Worm (Caenorhabditis elegans) whole organism, mixed stage, embryonic: ENCODE data around the gene F47B8.3.

Experiments
- M03D4.4 ChIP-seq: sonication (generic microtip); optimal IDR thresholded peaks from 2 replicates; lab custom pipeline; 2017; ENCODE audit warnings: mild to moderate bottlenecking, missing genetic modification characterization, missing compliant biosample characterization
- bed-3 ChIP-seq: fragments of 200-800 bp; sonication (Bioruptor generic); optimal IDR thresholded peaks from 3 replicates; lab custom pipeline; 2018; ENCODE audit warnings: mild to moderate bottlenecking, missing genetic modification characterization, moderate library complexity, missing compliant biosample characterization
- blmp-1 ChIP-seq: fragments of 150-350 bp; optimal IDR thresholded peaks from 2 replicates; lab custom pipeline; 2014; ENCODE audit warnings: missing biosample characterization, missing genetic modification characterization
- ceh-39 ChIP-seq: fragments of 150-350 bp; optimal IDR thresholded peaks from 2 replicates; lab custom pipeline; 2014; ENCODE audit warnings: missing biosample characterization, missing genetic modification characterization
- ceh-43 ChIP-seq: fragments of 200-800 bp; sonication (Bioruptor generic); optimal IDR thresholded peaks from 2 replicates; lab custom pipeline; 2018; ENCODE audit warnings: mild to moderate bottlenecking, missing genetic modification characterization, moderate library complexity, missing compliant biosample characterization
- ceh-83 ChIP-seq: fragments of 200-800 bp; sonication (Bioruptor generic); optimal IDR thresholded peaks from 2 replicates; lab custom pipeline; 2018; ENCODE audit warnings: mild to moderate bottlenecking, missing genetic modification characterization, missing compliant biosample characterization
- ces-1 ChIP-seq: fragments of 150-350 bp; optimal IDR thresholded peaks from 2 replicates; lab custom pipeline; 2014; ENCODE audit warnings: missing biosample characterization, missing genetic modification reagents, missing genetic modification characterization
- cnd-1 ChIP-seq: fragments of 200-800 bp; sonication (Bioruptor generic); optimal IDR thresholded peaks from 2 replicates; lab custom pipeline; 2018; ENCODE audit warnings: mild to moderate bottlenecking, missing genetic modification characterization, missing compliant biosample characterization
- drap-1 ChIP-seq: fragments of 200-800 bp; sonication (Bioruptor generic); optimal IDR thresholded peaks from 3 replicates; lab custom pipeline; 2018; ENCODE audit warnings: mild to moderate bottlenecking, missing genetic modification characterization, missing compliant biosample characterization
- elt-1 ChIP-seq: sonication (generic microtip); optimal IDR thresholded peaks from 2 replicates; lab custom pipeline; 2017; ENCODE audit warnings: missing genetic modification characterization, mild to moderate bottlenecking, missing compliant biosample characterization, antibody characterized with exemption, moderate library complexity, borderline replicate concordance; ENCODE audit not compliant: insufficient read depth
- elt-3 ChIP-seq: fragments of 150-350 bp; optimal IDR thresholded peaks from 2 replicates; lab custom pipeline; 2014; ENCODE audit warnings: missing biosample characterization, missing genetic modification characterization
- flh-1 ChIP-seq: fragments of 200-800 bp; sonication (Bioruptor generic); optimal IDR thresholded peaks from 2 replicates; lab custom pipeline; 2018; ENCODE audit warnings: mild to moderate bottlenecking, missing genetic modification characterization, moderate library complexity, missing compliant biosample characterization
- ham-2 ChIP-seq: fragments of 200-800 bp; sonication (Bioruptor generic); optimal IDR thresholded peaks from 2 replicates; lab custom pipeline; 2018; ENCODE audit warnings: mild to moderate bottlenecking, missing genetic modification characterization, missing compliant biosample characterization
- hlh-1 ChIP-seq: fragments of 150-350 bp; optimal IDR thresholded peaks from 2 replicates; lab custom pipeline; 2014; ENCODE audit warnings: missing biosample characterization, missing genetic modification reagents, missing genetic modification characterization
- lin-32 ChIP-seq: fragments of 200-800 bp; sonication (Bioruptor generic); optimal IDR thresholded peaks from 2 replicates; lab custom pipeline; 2018; ENCODE audit warnings: mild to moderate bottlenecking, missing genetic modification characterization, missing compliant biosample characterization
- lsy-2 ChIP-seq: fragments of 150-350 bp; optimal IDR thresholded peaks from 2 replicates; lab custom pipeline; 2014; ENCODE audit warnings: missing biosample characterization, missing genetic modification characterization
- mep-1 ChIP-seq: fragments of 150-350 bp; optimal IDR thresholded peaks from 2 replicates; lab custom pipeline; 2017; ENCODE audit warnings: missing biosample characterization, missing genetic modification reagents, missing genetic modification characterization, inconsistent platforms
- mls-2 ChIP-seq: sonication (generic microtip); optimal IDR thresholded peaks from 2 replicates; lab custom pipeline; 2016; ENCODE audit warnings: mild to moderate bottlenecking, missing genetic modification characterization, moderate library complexity, missing compliant biosample characterization
- nhr-12 ChIP-seq: fragments of 150-350 bp; optimal IDR thresholded peaks from 2 replicates; lab custom pipeline; 2014; ENCODE audit warnings: missing biosample characterization, missing genetic modification characterization
- nhr-2 ChIP-seq: fragments of 150-350 bp; optimal IDR thresholded peaks from 2 replicates; lab custom pipeline; 2014; ENCODE audit warnings: missing biosample characterization, missing genetic modification characterization
- nhr-76 ChIP-seq: sonication (generic microtip); optimal IDR thresholded peaks from 2 replicates; lab custom pipeline; 2017; ENCODE audit warnings: missing biosample characterization, missing genetic modification characterization
- pha-4 ChIP-seq: fragments of 150-350 bp; optimal IDR thresholded peaks from 2 replicates; lab custom pipeline; 2018; ENCODE audit warnings: missing biosample characterization, missing genetic modification reagents, missing genetic modification characterization
- sem-2 ChIP-seq: fragments of 200-800 bp; sonication (Bioruptor generic); optimal IDR thresholded peaks from 2 replicates; lab custom pipeline; 2018; ENCODE audit warnings: mild to moderate bottlenecking, missing genetic modification characterization, missing compliant biosample characterization
- sptf-1 ChIP-seq: sonication (generic microtip); optimal IDR thresholded peaks from 2 replicates; lab custom pipeline; 2017; ENCODE audit warnings: mild to moderate bottlenecking, missing genetic modification characterization, moderate library complexity, missing compliant biosample characterization
- tbx-8 ChIP-seq: fragments of 200-800 bp; sonication (Bioruptor generic); optimal IDR thresholded peaks from 2 replicates; lab custom pipeline; 2018; ENCODE audit warnings: mild to moderate bottlenecking, missing genetic modification characterization, moderate library complexity, missing compliant biosample characterization
- unc-120 ChIP-seq: sonication (generic microtip); optimal IDR thresholded peaks from 2 replicates; lab custom pipeline; 2017; ENCODE audit warnings: missing genetic modification characterization, missing compliant biosample characterization; ENCODE audit not compliant: poor library complexity, severe bottlenecking
- unc-62 ChIP-seq: fragments of 150-350 bp; optimal IDR thresholded peaks from 2 replicates; lab custom pipeline; 2014; ENCODE audit warnings: missing biosample characterization, missing genetic modification reagents, missing genetic modification characterization
- zip-8 ChIP-seq: fragments of 150-350 bp; optimal IDR thresholded peaks from 2 replicates; lab custom pipeline; 2014; ENCODE audit warnings: missing biosample characterization, missing genetic modification characterization
- ztf-11 ChIP-seq: fragments of 150-350 bp; optimal IDR thresholded peaks from 2 replicates; lab custom pipeline; 2014; ENCODE audit warnings: missing biosample characterization, missing genetic modification characterization

F47B8.3 gene

DNA sequence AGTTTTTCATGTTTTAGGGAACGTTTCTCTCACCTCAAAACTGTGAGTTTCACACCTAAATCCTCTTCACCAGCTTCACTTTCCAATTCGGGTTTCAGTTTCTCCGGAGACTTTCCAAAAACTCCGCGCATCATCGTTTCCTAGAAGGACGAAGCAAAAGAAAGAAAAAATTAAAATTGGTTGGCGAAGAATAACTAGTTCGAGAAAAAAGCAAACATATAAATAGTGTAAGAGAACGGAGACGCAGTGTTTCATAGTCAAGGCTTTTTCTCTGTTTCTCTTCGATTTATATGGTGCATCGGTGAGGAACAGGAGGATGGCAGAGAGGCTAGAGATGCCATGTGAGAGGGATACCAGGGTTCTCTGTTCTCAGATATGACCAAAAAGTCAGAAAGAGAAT, at the start of gene F47B8.3:
Gene F47B8.3 (minus strand): TSS at position 261 of the 400 bp plus-strand sequence.
- TF ChIP-seq ces-1 (GFP tag; lab: Kevin White, UChicago) = peak; percentile 17
- no peak for TF ChIP-seq elt-3
- no peak for TF ChIP-seq pha-4

DNA sequence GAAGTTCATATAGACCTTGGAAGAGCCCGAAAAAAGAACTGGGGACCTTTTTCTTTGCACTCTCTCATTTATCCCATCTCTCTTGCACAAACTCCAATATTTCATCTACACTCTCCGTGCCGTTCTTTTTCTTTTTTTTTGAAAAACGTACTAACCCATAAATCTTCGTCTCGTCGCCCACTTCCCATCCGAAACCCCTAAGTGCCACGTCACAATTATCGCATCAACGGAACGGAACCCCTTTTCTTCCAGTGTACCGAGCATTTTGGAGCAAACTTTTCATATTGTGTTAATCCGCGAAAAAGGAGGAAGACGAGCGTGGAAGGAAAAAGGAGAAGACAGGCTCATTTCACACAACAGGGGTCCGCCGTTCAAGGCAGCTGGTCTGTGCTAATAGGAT, 46.6 kb upstream of the F47B8.3 start:
- no peak for TF ChIP-seq zip-8 (tag; lab: Kevin White, UChicago)
- no peak for TF ChIP-seq ham-2 (GFP tag; lab: Kevin White, UChicago)
- no peak for TF ChIP-seq flh-1 (GFP tag; lab: Kevin White, UChicago)
- no peak for TF ChIP-seq bed-3 (GFP tag; lab: Kevin White, UChicago)
- TF ChIP-seq sem-2 (GFP tag; lab: Kevin White, UChicago) = no peak
- no peak for TF ChIP-seq ztf-11 (tag; lab: Kevin White, UChicago)
- TF ChIP-seq nhr-76 = no peak
- no peak for TF ChIP-seq ceh-43
- no peak for TF ChIP-seq mls-2 (tag; lab: Kevin White, UChicago)
- TF ChIP-seq unc-62 (GFP tag; lab: Kevin White, UChicago) = no peak
- TF ChIP-seq mep-1 (tag; lab: Kevin White, UChicago) = no peak
- TF ChIP-seq M03D4.4 (tag; lab: Kevin White, UChicago) = no peak
- TF ChIP-seq tbx-8 = no peak
- no peak for TF ChIP-seq sptf-1 (tag; lab: Kevin White, UChicago)
- TF ChIP-seq unc-120 (tag; lab: Kevin White, UChicago) = no peak
- no peak for TF ChIP-seq ceh-83 (GFP tag; lab: Kevin White, UChicago)
- no peak for TF ChIP-seq nhr-12 (tag; lab: Kevin White, UChicago)
- TF ChIP-seq nhr-2 = no peak
- TF ChIP-seq blmp-1 (tag; lab: Kevin White, UChicago) = no peak
- no peak for TF ChIP-seq ces-1 (GFP tag; lab: Kevin White, UChicago)
- TF ChIP-seq, all 35 proteins: peak for 0

DNA sequence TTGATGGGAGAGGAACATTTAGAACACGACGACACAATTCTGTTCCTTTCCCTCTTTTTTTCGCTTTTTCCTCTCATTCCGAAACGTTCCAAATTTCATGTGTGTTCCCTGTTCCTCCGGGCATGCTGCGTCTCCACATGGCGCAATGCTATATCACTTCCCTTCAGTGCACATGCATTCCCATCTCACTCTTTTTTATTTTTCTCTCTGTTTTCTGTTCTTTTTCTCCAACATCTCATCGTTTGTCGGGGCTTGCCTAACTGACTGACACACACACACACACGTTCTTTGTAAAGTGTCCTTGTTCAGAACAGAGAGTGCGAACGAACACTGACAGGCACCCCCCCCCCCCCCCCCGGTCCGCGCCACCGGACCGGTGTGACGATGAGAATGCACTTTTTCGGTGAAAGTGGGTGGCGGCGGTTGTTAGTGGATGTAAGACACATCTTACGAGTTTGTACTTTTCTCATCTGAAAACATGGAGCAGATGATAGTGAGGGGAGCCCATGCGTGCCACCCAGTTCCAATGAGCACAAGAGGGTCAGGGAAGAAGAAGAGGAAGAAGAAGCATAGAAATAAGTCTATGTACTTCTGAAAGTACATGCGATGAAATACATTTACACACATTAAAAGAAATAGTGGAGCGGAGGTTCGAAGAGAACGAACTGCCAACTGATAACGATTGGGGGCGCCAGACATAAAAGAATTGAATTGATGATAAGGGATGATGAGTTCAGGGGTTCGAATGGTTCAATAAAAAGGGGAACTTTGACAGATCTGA, 45.7 kb upstream of the F47B8.3 start:
- peak; percentile 11 for TF ChIP-seq sptf-1 (tag; lab: Kevin White, UChicago)
- no peak for TF ChIP-seq elt-1
- peak; percentile 21 for TF ChIP-seq drap-1 (GFP tag; lab: Kevin White, UChicago)
- no peak for TF ChIP-seq lsy-2 (tag; lab: Kevin White, UChicago)
- no peak for TF ChIP-seq unc-62 (GFP tag; lab: Kevin White, UChicago)
- no peak for TF ChIP-seq unc-120 (tag; lab: Kevin White, UChicago)
- peak; percentile 33 for TF ChIP-seq lin-32
- no peak for TF ChIP-seq ces-1 (GFP tag; lab: Kevin White, UChicago)
- TF ChIP-seq ceh-43 = no peak
- TF ChIP-seq, all 35 proteins: peak for 3

DNA sequence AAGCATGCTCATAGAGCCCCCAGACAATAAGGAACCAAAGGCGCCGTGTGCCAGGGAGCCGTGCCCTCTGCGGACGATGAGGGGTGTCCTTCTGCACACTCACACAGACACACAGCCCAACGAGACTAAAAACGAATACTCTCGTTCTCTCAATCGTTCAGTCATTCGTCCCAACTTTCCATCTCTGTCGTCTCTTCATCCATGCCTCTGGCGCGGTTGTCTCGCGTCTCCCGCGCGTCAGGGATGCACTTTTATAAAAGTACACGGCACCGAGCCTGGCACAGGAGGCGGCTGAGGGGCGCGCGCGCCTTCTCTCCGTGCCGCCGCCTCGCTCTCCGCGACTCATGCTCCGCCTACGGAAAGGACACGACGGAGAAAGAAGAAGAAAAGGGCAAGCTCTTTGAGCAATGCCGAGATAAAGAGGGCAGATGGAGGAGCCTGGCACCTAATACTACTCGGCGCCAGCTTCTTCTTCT, 43.7 kb upstream of the F47B8.3 start:
- TF ChIP-seq cnd-1 (tag; lab: Kevin White, UChicago) (no peak), lin-32 (no peak), elt-1 (no peak), hlh-1 (tag; lab: Kevin White, UChicago) (no peak), ceh-83 (GFP tag; lab: Kevin White, UChicago) (no peak), M03D4.4 (tag; lab: Kevin White, UChicago) (no peak), tbx-8 (no peak), ztf-11 (tag; lab: Kevin White, UChicago) (no peak), nhr-2 (no peak)
- TF ChIP-seq, all 35 proteins: peak for 0

DNA sequence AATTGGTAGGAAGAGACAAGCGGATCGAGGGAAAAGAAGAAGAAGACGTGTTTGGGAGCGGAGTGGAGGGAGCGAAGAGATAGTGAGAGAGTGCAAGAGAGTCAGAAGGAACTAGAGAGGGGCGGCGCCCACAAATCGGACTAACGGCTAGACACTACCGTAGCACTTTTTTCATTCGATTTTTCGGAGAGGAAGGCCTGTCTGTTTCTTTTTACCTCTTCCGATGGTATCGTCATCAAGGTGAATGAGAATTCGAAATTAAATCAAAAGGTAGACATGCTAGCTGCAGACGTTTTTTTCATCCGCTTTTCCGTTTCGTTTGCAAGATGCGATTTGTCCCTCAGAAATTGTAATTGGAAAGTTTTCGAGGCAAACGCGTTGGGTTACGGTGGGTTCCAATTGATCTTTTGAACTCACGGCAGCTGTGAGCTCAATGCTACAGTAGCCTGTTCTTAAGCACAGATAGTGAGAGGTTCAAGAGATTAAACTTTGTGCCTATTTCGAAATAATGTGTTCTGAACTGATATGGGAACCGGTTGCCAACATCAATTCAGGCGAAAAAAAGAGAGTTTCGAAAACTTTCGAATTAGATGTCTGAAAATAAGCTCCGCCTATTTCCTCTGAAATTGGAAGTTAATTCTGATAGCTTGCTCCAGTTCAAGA, 41.9 kb upstream of the F47B8.3 start:
- no peak for TF ChIP-seq unc-120 (tag; lab: Kevin White, UChicago)
- TF ChIP-seq ceh-39 = no peak
- peak; percentile 60 for TF ChIP-seq lsy-2 (tag; lab: Kevin White, UChicago)
